Worm (Caenorhabditis elegans) whole organism, midembryonic: ENCODE data around the gene dbt-1.

ENCODE experiments used
- T22C8.4 ChIP-seq: fragments of 200-800 bp; sonication (Bioruptor generic); IDR thresholded peaks from 2 replicates; pipeline ENCODE4 v1.3.6; 2022; ENCODE audit warnings: missing genetic modification characterization, missing compliant biosample characterization
- cog-1 ChIP-seq: sonication (generic microtip); optimal IDR thresholded peaks from 2 replicates; lab custom pipeline; 2016; ENCODE audit warnings: missing genetic modification characterization, missing compliant biosample characterization
- flt-1 ChIP-seq: fragments of 200-800 bp; sonication (Bioruptor generic); IDR thresholded peaks from 2 replicates; pipeline ENCODE4 v1.3.6; 2022; ENCODE audit warnings: missing genetic modification characterization, missing compliant biosample characterization
- klf-2 ChIP-seq: fragments of 200-800 bp; sonication (Bioruptor generic); conservative IDR thresholded peaks from 2 replicates; pipeline ENCODE4 v1.3.6; 2022; ENCODE audit warnings: missing genetic modification reagents, missing genetic modification characterization, missing compliant biosample characterization
- med-1 ChIP-seq: sonication (generic microtip); optimal IDR thresholded peaks from 2 replicates; lab custom pipeline; 2017; ENCODE audit warnings: missing genetic modification characterization, mild to moderate bottlenecking, missing compliant biosample characterization, antibody characterized with exemption, missing genetic modification reagents; ENCODE audit not compliant: insufficient read depth
- ref-1 ChIP-seq: fragments of 200-800 bp; sonication (Bioruptor generic); conservative IDR thresholded peaks from 2 replicates; pipeline ENCODE4 v1.3.6; 2022; ENCODE audit warnings: missing genetic modification reagents, missing genetic modification characterization, missing compliant biosample characterization
- tab-1 ChIP-seq: fragments of 200-800 bp; sonication (Bioruptor generic); IDR thresholded peaks from 2 replicates; pipeline ENCODE4 v1.3.6; 2022; ENCODE audit warnings: missing genetic modification characterization, missing compliant biosample characterization
- ztf-23 ChIP-seq: fragments of 200-800 bp; sonication (Bioruptor generic); IDR thresholded peaks from 2 replicates; pipeline ENCODE4 v1.3.6; 2022; ENCODE audit warnings: missing genetic modification reagents, missing genetic modification characterization, missing compliant biosample characterization
- ztf-29 ChIP-seq: fragments of 200-800 bp; sonication (Bioruptor generic); IDR thresholded peaks from 2 replicates; pipeline ENCODE4 v1.3.6; 2022; ENCODE audit warnings: missing genetic modification reagents, missing genetic modification characterization, missing compliant biosample characterization

Gene dbt-1

DNA sequence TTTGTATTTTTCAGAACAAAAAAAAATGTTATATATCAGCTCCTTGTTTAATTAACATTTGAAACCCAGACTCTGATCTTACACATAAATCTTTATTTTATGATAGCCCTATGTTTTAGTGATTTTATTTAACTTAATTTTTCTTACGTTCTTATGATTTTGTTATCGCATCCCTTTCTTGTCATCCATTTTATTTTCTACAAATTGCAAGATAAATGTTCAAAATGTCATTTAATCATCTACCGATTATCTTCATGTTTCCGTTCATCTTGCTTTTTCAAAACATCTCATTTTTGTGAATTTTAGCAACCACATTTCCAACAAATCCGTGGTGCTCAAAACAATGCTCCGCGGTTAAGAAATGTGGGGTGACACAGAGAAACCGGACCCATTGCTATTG, 31.3 kb upstream of the dbt-1 start, which contains the start of gene DH11.5:
Gene DH11.5 (plus strand): TSS at position 301 of the 400 bp plus-strand sequence.
- TF ChIP-seq klf-2 (no peak), cog-1 (tag; lab: Kevin White, UChicago) (no peak), ztf-23 (GFP tag; lab: Robert Waterston, UW) (no peak), ztf-29 (no peak)

- TF ChIP-seq ref-1 = no peak
- no peak for TF ChIP-seq ztf-23 (GFP tag; lab: Robert Waterston, UW)
- no peak for TF ChIP-seq tab-1 (GFP tag; lab: Robert Waterston, UW)
- TF ChIP-seq T22C8.4 (GFP tag; lab: Robert Waterston, UW) = no peak
- no peak for TF ChIP-seq ztf-29
- TF ChIP-seq med-1 (GFP tag; lab: Kevin White, UChicago) = no peak
- no peak for TF ChIP-seq klf-2
- no peak for TF ChIP-seq cog-1 (tag; lab: Kevin White, UChicago)
- no peak for TF ChIP-seq flt-1 (GFP tag; lab: Robert Waterston, UW)
These were observed 29.3 kb upstream of the dbt-1 start for ce11 chrII:7974189-7974823.

DNA sequence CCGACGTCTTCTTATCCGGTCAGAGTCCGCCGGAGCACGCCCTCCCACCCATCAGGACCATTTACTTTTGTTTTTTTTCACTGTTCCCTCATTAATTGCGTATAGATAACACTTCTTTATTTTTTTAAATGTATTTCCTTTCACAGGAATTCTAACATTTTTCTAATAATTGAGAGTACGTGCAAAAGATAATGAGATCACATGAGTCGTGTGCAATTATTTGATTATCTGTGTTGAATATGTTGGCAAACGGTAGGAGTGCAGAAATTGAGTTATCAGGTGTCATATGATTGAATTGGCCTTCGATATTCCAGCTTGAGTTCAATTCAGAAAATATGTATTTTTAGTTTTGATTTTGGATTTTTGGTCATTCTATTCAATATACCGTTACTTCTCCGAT, 23.4 kb upstream of the dbt-1 start:
- TF ChIP-seq flt-1 (GFP tag; lab: Robert Waterston, UW) = no peak
- TF ChIP-seq cog-1 (tag; lab: Kevin White, UChicago) = no peak
- TF ChIP-seq tab-1 (GFP tag; lab: Robert Waterston, UW) = no peak
- no peak for TF ChIP-seq med-1 (GFP tag; lab: Kevin White, UChicago)
- TF ChIP-seq ref-1 = no peak
- no peak for TF ChIP-seq T22C8.4 (GFP tag; lab: Robert Waterston, UW)
- no peak for TF ChIP-seq ztf-23 (GFP tag; lab: Robert Waterston, UW)
- no peak for TF ChIP-seq klf-2
- TF ChIP-seq ztf-29 = no peak

DNA sequence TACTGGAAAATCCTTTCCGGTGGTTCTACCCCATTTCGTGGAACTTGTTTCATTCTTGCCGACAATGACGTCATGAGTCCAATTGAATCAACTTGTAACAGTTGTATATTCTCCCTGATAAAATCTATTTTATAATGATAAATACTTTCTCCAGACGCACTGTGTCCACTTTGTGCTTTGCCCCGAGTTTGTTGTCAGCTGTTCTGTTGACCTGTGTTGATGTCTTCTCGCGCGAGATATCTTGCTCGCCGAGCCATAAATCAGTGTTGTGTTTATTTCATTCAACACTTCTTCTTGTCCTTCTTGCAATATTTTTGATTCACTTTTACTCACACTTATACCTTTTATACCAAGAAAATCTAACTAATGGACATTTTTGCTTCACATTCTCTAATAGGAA, 17.2 kb upstream of the dbt-1 start:
- TF ChIP-seq cog-1 (tag; lab: Kevin White, UChicago) (no peak), T22C8.4 (GFP tag; lab: Robert Waterston, UW) (no peak), ztf-29 (no peak), klf-2 (no peak), flt-1 (GFP tag; lab: Robert Waterston, UW) (no peak), ztf-23 (GFP tag; lab: Robert Waterston, UW) (no peak), tab-1 (GFP tag; lab: Robert Waterston, UW) (no peak), med-1 (GFP tag; lab: Kevin White, UChicago) (no peak), ref-1 (no peak)

DNA sequence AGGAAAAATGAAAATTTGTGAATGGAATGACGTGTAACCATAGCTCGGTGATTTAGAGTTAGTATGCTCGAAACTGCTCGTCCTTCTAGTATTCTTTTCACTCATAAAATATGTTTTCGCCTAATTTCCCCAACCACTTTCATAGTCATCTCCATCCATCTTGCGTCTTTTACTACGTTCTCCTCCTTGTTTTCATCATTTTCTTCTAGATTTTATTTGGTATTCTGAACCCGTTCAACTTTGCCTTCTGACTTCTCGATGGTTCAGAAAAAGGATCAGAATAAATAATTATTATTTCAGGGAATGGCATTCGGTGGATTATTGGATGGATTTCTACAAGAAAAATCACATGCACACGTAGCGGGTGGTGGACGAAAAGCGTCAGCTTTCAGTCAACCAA, 13.5 kb upstream of the dbt-1 start, which contains the start of gene C04H4.1:
Gene C04H4.1 (plus strand): TSS at position 301 of the 400 bp plus-strand sequence.
- TF ChIP-seq ztf-29 = no peak
- TF ChIP-seq klf-2 = no peak
- no peak for TF ChIP-seq ztf-23 (GFP tag; lab: Robert Waterston, UW)
- no peak for TF ChIP-seq tab-1 (GFP tag; lab: Robert Waterston, UW)
- TF ChIP-seq med-1 (GFP tag; lab: Kevin White, UChicago) = no peak
- TF ChIP-seq ref-1 = no peak
- TF ChIP-seq cog-1 (tag; lab: Kevin White, UChicago) = no peak
- TF ChIP-seq flt-1 (GFP tag; lab: Robert Waterston, UW) = no peak
- TF ChIP-seq T22C8.4 (GFP tag; lab: Robert Waterston, UW) = no peak

DNA sequence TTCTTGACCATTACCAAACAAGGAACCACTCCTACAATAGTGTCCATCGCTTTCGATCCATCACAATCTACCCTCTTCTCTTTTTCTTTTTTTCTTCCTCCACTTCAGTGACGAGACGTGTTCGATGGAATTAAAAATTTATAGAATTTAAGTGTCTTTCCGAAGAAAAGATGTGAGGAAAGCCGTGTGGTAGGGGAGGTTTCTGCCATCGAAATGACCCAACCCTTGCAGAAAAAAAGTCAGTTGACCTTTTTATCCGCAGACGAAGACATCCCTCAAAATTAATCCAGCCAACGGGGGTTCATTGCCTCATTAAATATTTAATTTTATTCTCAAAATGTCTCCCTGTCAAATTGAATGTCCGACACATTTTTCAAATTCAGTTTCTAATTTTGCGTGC, 10.5 kb upstream of the dbt-1 start:
- TF ChIP-seq med-1 (GFP tag; lab: Kevin White, UChicago) (no peak), cog-1 (tag; lab: Kevin White, UChicago) (no peak), ref-1 (no peak), ztf-29 (no peak), klf-2 (no peak), T22C8.4 (GFP tag; lab: Robert Waterston, UW) (no peak), ztf-23 (GFP tag; lab: Robert Waterston, UW) (no peak), tab-1 (GFP tag; lab: Robert Waterston, UW) (no peak), flt-1 (GFP tag; lab: Robert Waterston, UW) (no peak)

ce11 chrII:7948278-7948677, 3.3 kb upstream of the dbt-1 start:
- TF ChIP-seq flt-1 (GFP tag; lab: Robert Waterston, UW) (no peak), ztf-29 (no peak), cog-1 (tag; lab: Kevin White, UChicago) (no peak), med-1 (GFP tag; lab: Kevin White, UChicago) (no peak), T22C8.4 (GFP tag; lab: Robert Waterston, UW) (no peak), ref-1 (no peak), klf-2 (no peak), tab-1 (GFP tag; lab: Robert Waterston, UW) (no peak), ztf-23 (GFP tag; lab: Robert Waterston, UW) (no peak)

DNA sequence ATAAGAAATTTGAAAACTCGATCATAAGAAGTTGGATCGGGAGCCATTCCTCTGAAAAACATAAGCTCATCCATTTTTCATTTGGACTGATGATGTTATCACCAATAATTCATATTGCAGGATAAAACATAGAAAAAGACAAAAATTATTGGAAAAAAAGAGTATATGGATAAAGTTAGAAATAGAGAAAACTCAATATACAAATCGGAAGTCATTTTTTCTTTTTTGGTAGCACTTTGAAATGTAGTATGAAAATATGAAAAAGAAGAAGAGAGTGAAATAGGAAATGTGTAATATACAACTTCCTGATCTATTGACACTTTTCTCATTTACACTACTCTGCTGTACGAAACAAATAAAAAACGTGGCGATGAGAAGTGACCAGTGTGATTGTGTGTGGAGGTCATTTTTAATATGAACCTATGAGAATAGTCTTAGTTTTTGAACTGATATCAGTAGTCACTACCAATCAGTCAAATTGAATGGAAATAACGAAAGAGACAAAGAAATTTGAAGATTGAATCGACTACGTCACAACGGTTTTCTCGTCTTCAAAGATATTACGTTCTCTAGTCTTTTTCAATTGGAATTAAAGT, 1.9 kb upstream of the dbt-1 start, which contains the start of gene ZK669.5:
Gene ZK669.5 (minus strand): TSS at position 51 of the 596 bp plus-strand sequence.
- TF ChIP-seq T22C8.4 (GFP tag; lab: Robert Waterston, UW) (no peak), ztf-29 (no peak), flt-1 (GFP tag; lab: Robert Waterston, UW) (no peak), med-1 (GFP tag; lab: Kevin White, UChicago) (no peak), ztf-23 (GFP tag; lab: Robert Waterston, UW) (no peak), klf-2 (no peak), tab-1 (GFP tag; lab: Robert Waterston, UW) (no peak), ref-1 (no peak), cog-1 (tag; lab: Kevin White, UChicago) (no peak)

DNA sequence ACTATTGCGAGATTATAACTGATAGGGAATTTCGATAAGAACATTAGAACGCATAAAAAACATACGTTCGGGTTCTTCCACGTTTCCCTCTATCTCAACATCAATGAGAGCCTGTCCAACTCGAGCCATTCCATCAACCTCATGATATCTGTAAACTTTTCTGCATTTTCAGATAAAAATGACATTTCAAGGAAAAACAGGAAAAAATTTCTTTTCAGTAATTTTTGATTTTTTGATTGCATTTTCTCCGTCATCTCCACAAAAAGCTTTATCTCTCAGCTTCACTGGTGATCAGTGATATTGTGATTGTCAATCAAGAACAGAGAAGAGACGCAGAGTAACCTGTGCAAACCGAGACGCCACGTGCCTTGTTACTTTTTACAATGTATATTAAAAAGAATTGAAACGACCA, 667 bp downstream of the dbt-1 start:
- TF ChIP-seq tab-1 (GFP tag; lab: Robert Waterston, UW) = no peak
- TF ChIP-seq ref-1 = no peak
- TF ChIP-seq med-1 (GFP tag; lab: Kevin White, UChicago) = no peak
- no peak for TF ChIP-seq klf-2
- TF ChIP-seq ztf-23 (GFP tag; lab: Robert Waterston, UW) = no peak
